Fruit fly (Drosophila melanogaster): ENCODE measurements around the gene CG33235.

Gene CG33235

dm6 chrX:11523921-11524320 is 32.5 kb upstream of the CG33235 start:
- TF ChIP-seq jim (GFP tag; optimal IDR thresholded peaks at IDR 0.05), result no peak
- TF ChIP-seq psq (GFP tag; optimal IDR thresholded peaks at IDR 0.05), result peak; percentile 68

- peak; percentile 13 for TF ChIP-seq rgr (GFP tag; optimal IDR thresholded peaks at IDR 0.05)
- TF ChIP-seq woc (GFP tag; optimal IDR thresholded peaks at IDR 0.05), result peak; percentile 6
- peak; percentile 26 for TF ChIP-seq psq (GFP tag; optimal IDR thresholded peaks at IDR 0.05)
- no peak for TF ChIP-seq Rel (GFP tag; optimal IDR thresholded peaks at IDR 0.05)
- TF ChIP-seq Rel (tag; optimal IDR thresholded peaks at IDR 0.05), result peak; percentile 13
- TF ChIP-seq h (GFP tag; optimal IDR thresholded peaks at IDR 0.05), result peak; percentile 30
- TF ChIP-seq br (GFP tag; optimal IDR thresholded peaks at IDR 0.05), result peak; percentile 0
- TF ChIP-seq pan (optimal IDR thresholded peaks at IDR 0.05), result no peak
- no peak for TF ChIP-seq Hr78 (GFP tag; optimal IDR thresholded peaks at IDR 0.05)
- no peak for TF ChIP-seq Vsx2 (GFP tag; optimal IDR thresholded peaks at IDR 0.05; ENCODE audit: partially characterized antibody)
- TF ChIP-seq Hr83 (GFP tag; optimal IDR thresholded peaks at IDR 0.05; ENCODE audit: poor library complexity, severe bottlenecking), result no peak
- TF ChIP-seq Myc (optimal IDR thresholded peaks at IDR 0.05), result no peak
- TF ChIP-seq N (GFP tag; optimal IDR thresholded peaks at IDR 0.05), result no peak
- TF ChIP-seq Abd-B (GFP tag; optimal IDR thresholded peaks at IDR 0.05), result no peak
- TF ChIP-seq Jra (GFP tag; optimal IDR thresholded peaks at IDR 0.05), result no peak
- TF ChIP-seq dl (GFP tag; optimal IDR thresholded peaks at IDR 0.05; ENCODE audit: insufficient read depth in 1 of 2, partially characterized antibody in 2 of 2), result no peak
- no peak for TF ChIP-seq usp (GFP tag; optimal IDR thresholded peaks at IDR 0.05)
- no peak for TF ChIP-seq CG9705 (GFP tag; optimal IDR thresholded peaks at IDR 0.05)
- TF ChIP-seq foxo (GFP tag; optimal IDR thresholded peaks at IDR 0.05), result peak in 1 of 2 experiments; percentile 28
- TF ChIP-seq HLH106 (tag; optimal IDR thresholded peaks at IDR 0.05), result peak; percentile 40
- TF ChIP-seq ey (GFP tag; optimal IDR thresholded peaks at IDR 0.05), result no peak
- no peak for TF ChIP-seq lola (GFP tag; optimal IDR thresholded peaks at IDR 0.05)
- no peak for TF ChIP-seq Mio (GFP tag; optimal IDR thresholded peaks at IDR 0.05)
- TF ChIP-seq fru (GFP tag; optimal IDR thresholded peaks at IDR 0.05), result peak; percentile 46
- TF ChIP-seq sv (GFP tag; optimal IDR thresholded peaks at IDR 0.05), result no peak
- peak; percentile 29 for TF ChIP-seq Sp1 (GFP tag; optimal IDR thresholded peaks at IDR 0.05)
- no peak for TF ChIP-seq Dif (GFP tag; optimal IDR thresholded peaks at IDR 0.05; ENCODE audit: partially characterized antibody)
- TF ChIP-seq OdsH (GFP tag; optimal IDR thresholded peaks at IDR 0.05), result peak; percentile 3
- TF ChIP-seq GATAd (GFP tag; optimal IDR thresholded peaks at IDR 0.05), result no peak
- no peak for TF ChIP-seq jim (GFP tag; optimal IDR thresholded peaks at IDR 0.05)
- TF ChIP-seq dsf (GFP tag; optimal IDR thresholded peaks at IDR 0.05; ENCODE audit: borderline replicate concordance), result no peak
- TF ChIP-seq dmrt93B (GFP tag; optimal IDR thresholded peaks at IDR 0.05), result no peak
- no peak for TF ChIP-seq Dfd (GFP tag; optimal IDR thresholded peaks at IDR 0.05)
- no peak for TF ChIP-seq CG32264 (GFP tag; optimal IDR thresholded peaks at IDR 0.05)
- TF ChIP-seq tai (GFP tag; optimal IDR thresholded peaks at IDR 0.05), result no peak
- TF ChIP-seq brk (GFP tag; optimal IDR thresholded peaks at IDR 0.05), result no peak
- no peak for TF ChIP-seq CrebA (GFP tag; optimal IDR thresholded peaks at IDR 0.05; ENCODE audit: borderline replicate concordance)
- TF ChIP-seq sage (GFP tag; optimal IDR thresholded peaks at IDR 0.05), result no peak
- no peak for TF ChIP-seq Hnf4 (GFP tag; optimal IDR thresholded peaks at IDR 0.05)
Observed at dm6 chrX:11521561-11522546, 30.5 kb upstream of the CG33235 start.
